Fruit fly (Drosophila melanogaster): ENCODE data around the gene dpr6.

DNA sequence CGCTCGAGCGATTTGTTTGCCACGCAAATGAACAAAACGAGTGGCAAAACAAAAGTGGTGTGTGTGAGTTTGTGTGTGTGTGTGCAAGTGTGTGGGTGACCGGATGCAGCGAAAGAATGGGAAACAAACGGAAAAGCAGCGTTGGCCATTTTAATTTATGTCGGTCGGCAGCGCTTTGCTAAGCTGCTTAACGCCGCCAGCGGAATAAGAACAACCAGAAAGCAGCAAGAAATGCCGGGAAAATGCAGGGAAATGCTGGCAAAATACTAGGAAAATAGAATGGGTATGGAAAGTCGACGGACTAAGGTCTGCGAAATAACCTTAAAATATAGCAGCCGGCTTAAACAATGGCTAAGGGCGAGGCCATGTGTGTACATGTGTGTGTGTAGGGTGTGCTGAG, 78.1 kb downstream of the dpr6 start:
- TF ChIP-seq Dip3 (GFP tag; optimal IDR thresholded peaks at IDR 0.05) = no peak
- TF ChIP-seq CG18764 (GFP tag; optimal IDR thresholded peaks at IDR 0.05) = no peak
- TF ChIP-seq ash1 (GFP tag; optimal IDR thresholded peaks at IDR 0.05) = no peak
- TF ChIP-seq usp (GFP tag; optimal IDR thresholded peaks at IDR 0.05) = no peak
- TF ChIP-seq bsh (GFP tag; optimal IDR thresholded peaks at IDR 0.05) = no peak
- no peak for TF ChIP-seq Ada2b (GFP tag; IDR thresholded peaks at IDR 0.05)
